Worm (Caenorhabditis elegans) whole organism, mixed stage, embryonic: ENCODE data around the gene C07A12.18.
A peak's percentile ranks its signal among the peaks of the same experiment; 100 is the strongest.

ENCODE experiments used
- M03D4.4 ChIP-seq: sonication (generic microtip); optimal IDR thresholded peaks from 2 replicates; lab custom pipeline; 2017; ENCODE audit warnings: mild to moderate bottlenecking, missing genetic modification characterization, missing compliant biosample characterization
- bed-3 ChIP-seq: fragments of 200-800 bp; sonication (Bioruptor generic); optimal IDR thresholded peaks from 3 replicates; lab custom pipeline; 2018; ENCODE audit warnings: mild to moderate bottlenecking, missing genetic modification characterization, moderate library complexity, missing compliant biosample characterization
- ceh-39 ChIP-seq: fragments of 150-350 bp; optimal IDR thresholded peaks from 2 replicates; lab custom pipeline; 2014; ENCODE audit warnings: missing biosample characterization, missing genetic modification characterization
- ceh-43 ChIP-seq: fragments of 200-800 bp; sonication (Bioruptor generic); optimal IDR thresholded peaks from 2 replicates; lab custom pipeline; 2018; ENCODE audit warnings: mild to moderate bottlenecking, missing genetic modification characterization, moderate library complexity, missing compliant biosample characterization
- ceh-83 ChIP-seq: fragments of 200-800 bp; sonication (Bioruptor generic); optimal IDR thresholded peaks from 2 replicates; lab custom pipeline; 2018; ENCODE audit warnings: mild to moderate bottlenecking, missing genetic modification characterization, missing compliant biosample characterization
- ces-1 ChIP-seq: fragments of 150-350 bp; optimal IDR thresholded peaks from 2 replicates; lab custom pipeline; 2014; ENCODE audit warnings: missing biosample characterization, missing genetic modification reagents, missing genetic modification characterization
- cnd-1 ChIP-seq: fragments of 200-800 bp; sonication (Bioruptor generic); optimal IDR thresholded peaks from 2 replicates; lab custom pipeline; 2018; ENCODE audit warnings: mild to moderate bottlenecking, missing genetic modification characterization, missing compliant biosample characterization
- drap-1 ChIP-seq: fragments of 200-800 bp; sonication (Bioruptor generic); optimal IDR thresholded peaks from 3 replicates; lab custom pipeline; 2018; ENCODE audit warnings: mild to moderate bottlenecking, missing genetic modification characterization, missing compliant biosample characterization
- elt-1 ChIP-seq: sonication (generic microtip); optimal IDR thresholded peaks from 2 replicates; lab custom pipeline; 2017; ENCODE audit warnings: missing genetic modification characterization, mild to moderate bottlenecking, missing compliant biosample characterization, antibody characterized with exemption, moderate library complexity, borderline replicate concordance; ENCODE audit not compliant: insufficient read depth
- elt-3 ChIP-seq: fragments of 150-350 bp; optimal IDR thresholded peaks from 2 replicates; lab custom pipeline; 2014; ENCODE audit warnings: missing biosample characterization, missing genetic modification characterization
- flh-1 ChIP-seq: fragments of 200-800 bp; sonication (Bioruptor generic); optimal IDR thresholded peaks from 2 replicates; lab custom pipeline; 2018; ENCODE audit warnings: mild to moderate bottlenecking, missing genetic modification characterization, moderate library complexity, missing compliant biosample characterization
- ham-2 ChIP-seq: fragments of 200-800 bp; sonication (Bioruptor generic); optimal IDR thresholded peaks from 2 replicates; lab custom pipeline; 2018; ENCODE audit warnings: mild to moderate bottlenecking, missing genetic modification characterization, missing compliant biosample characterization
- hlh-1 ChIP-seq: fragments of 150-350 bp; optimal IDR thresholded peaks from 2 replicates; lab custom pipeline; 2014; ENCODE audit warnings: missing biosample characterization, missing genetic modification reagents, missing genetic modification characterization
- lin-13 ChIP-seq: fragments of 150-350 bp; optimal IDR thresholded peaks from 2 replicates; lab custom pipeline; 2014; ENCODE audit warnings: missing biosample characterization, missing genetic modification characterization
- lin-32 ChIP-seq: fragments of 200-800 bp; sonication (Bioruptor generic); optimal IDR thresholded peaks from 2 replicates; lab custom pipeline; 2018; ENCODE audit warnings: mild to moderate bottlenecking, missing genetic modification characterization, missing compliant biosample characterization
- lsy-2 ChIP-seq: fragments of 150-350 bp; optimal IDR thresholded peaks from 2 replicates; lab custom pipeline; 2014; ENCODE audit warnings: missing biosample characterization, missing genetic modification characterization
- mab-5 ChIP-seq: fragments of 150-350 bp; optimal IDR thresholded peaks from 2 replicates; lab custom pipeline; 2014; ENCODE audit warnings: missing biosample characterization, missing genetic modification characterization
- mep-1 ChIP-seq: fragments of 150-350 bp; optimal IDR thresholded peaks from 2 replicates; lab custom pipeline; 2017; ENCODE audit warnings: missing biosample characterization, missing genetic modification reagents, missing genetic modification characterization, inconsistent platforms
- mls-2 ChIP-seq: sonication (generic microtip); optimal IDR thresholded peaks from 2 replicates; lab custom pipeline; 2016; ENCODE audit warnings: mild to moderate bottlenecking, missing genetic modification characterization, moderate library complexity, missing compliant biosample characterization
- nhr-12 ChIP-seq: fragments of 150-350 bp; optimal IDR thresholded peaks from 2 replicates; lab custom pipeline; 2014; ENCODE audit warnings: missing biosample characterization, missing genetic modification characterization
- nhr-2 ChIP-seq: fragments of 150-350 bp; optimal IDR thresholded peaks from 2 replicates; lab custom pipeline; 2014; ENCODE audit warnings: missing biosample characterization, missing genetic modification characterization
- nhr-237 ChIP-seq: fragments of 150-350 bp; optimal IDR thresholded peaks from 2 replicates; lab custom pipeline; 2014; ENCODE audit warnings: missing biosample characterization, missing genetic modification characterization
- nhr-28 ChIP-seq: fragments of 150-350 bp; optimal IDR thresholded peaks from 2 replicates; lab custom pipeline; 2014; ENCODE audit warnings: missing biosample characterization, missing genetic modification characterization
- nhr-76 ChIP-seq: sonication (generic microtip); optimal IDR thresholded peaks from 2 replicates; lab custom pipeline; 2017; ENCODE audit warnings: missing biosample characterization, missing genetic modification characterization
- pha-4 ChIP-seq: fragments of 150-350 bp; optimal IDR thresholded peaks from 2 replicates; lab custom pipeline; 2018; ENCODE audit warnings: missing biosample characterization, missing genetic modification reagents, missing genetic modification characterization
- sem-2 ChIP-seq: fragments of 200-800 bp; sonication (Bioruptor generic); optimal IDR thresholded peaks from 2 replicates; lab custom pipeline; 2018; ENCODE audit warnings: mild to moderate bottlenecking, missing genetic modification characterization, missing compliant biosample characterization
- snpc-4 ChIP-seq: fragments of 150-350 bp; optimal IDR thresholded peaks from 2 replicates; lab custom pipeline; 2014; ENCODE audit warnings: missing biosample characterization, missing genetic modification characterization
- sptf-1 ChIP-seq: sonication (generic microtip); optimal IDR thresholded peaks from 2 replicates; lab custom pipeline; 2017; ENCODE audit warnings: mild to moderate bottlenecking, missing genetic modification characterization, moderate library complexity, missing compliant biosample characterization
- tbx-8 ChIP-seq: fragments of 200-800 bp; sonication (Bioruptor generic); optimal IDR thresholded peaks from 2 replicates; lab custom pipeline; 2018; ENCODE audit warnings: mild to moderate bottlenecking, missing genetic modification characterization, moderate library complexity, missing compliant biosample characterization
- unc-120 ChIP-seq: sonication (generic microtip); optimal IDR thresholded peaks from 2 replicates; lab custom pipeline; 2017; ENCODE audit warnings: missing genetic modification characterization, missing compliant biosample characterization; ENCODE audit not compliant: poor library complexity, severe bottlenecking
- unc-39 ChIP-seq: fragments of 150-350 bp; optimal IDR thresholded peaks from 2 replicates; lab custom pipeline; 2014; ENCODE audit warnings: missing biosample characterization, missing genetic modification characterization
- unc-62 ChIP-seq: fragments of 150-350 bp; optimal IDR thresholded peaks from 2 replicates; lab custom pipeline; 2014; ENCODE audit warnings: missing biosample characterization, missing genetic modification reagents, missing genetic modification characterization

C07A12.18 gene

DNA sequence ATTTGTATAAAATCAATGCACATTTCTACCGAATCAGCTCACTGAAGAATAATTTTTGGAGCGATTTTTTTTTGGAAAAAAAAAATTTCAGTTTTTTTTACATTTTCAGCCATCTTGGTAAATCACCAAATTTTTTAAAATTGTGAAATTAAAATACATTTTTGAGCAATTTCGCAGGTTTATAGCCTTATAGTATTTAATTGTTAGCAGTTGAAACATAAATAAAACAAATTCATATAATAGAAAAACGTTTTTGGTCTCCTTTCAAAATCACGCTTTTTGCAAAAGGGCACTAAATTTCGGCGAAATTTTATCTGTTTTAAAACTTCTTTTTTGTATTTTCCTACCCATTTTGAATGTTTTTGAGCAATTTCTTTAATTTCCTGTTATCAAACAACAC, 28.9 kb upstream of the C07A12.18 start:
- TF ChIP-seq hlh-1 (tag; lab: Kevin White, UChicago) (no peak), ceh-43 (no peak), bed-3 (GFP tag; lab: Kevin White, UChicago) (no peak), lin-13 (tag; lab: Kevin White, UChicago) (no peak), unc-120 (no peak)

DNA sequence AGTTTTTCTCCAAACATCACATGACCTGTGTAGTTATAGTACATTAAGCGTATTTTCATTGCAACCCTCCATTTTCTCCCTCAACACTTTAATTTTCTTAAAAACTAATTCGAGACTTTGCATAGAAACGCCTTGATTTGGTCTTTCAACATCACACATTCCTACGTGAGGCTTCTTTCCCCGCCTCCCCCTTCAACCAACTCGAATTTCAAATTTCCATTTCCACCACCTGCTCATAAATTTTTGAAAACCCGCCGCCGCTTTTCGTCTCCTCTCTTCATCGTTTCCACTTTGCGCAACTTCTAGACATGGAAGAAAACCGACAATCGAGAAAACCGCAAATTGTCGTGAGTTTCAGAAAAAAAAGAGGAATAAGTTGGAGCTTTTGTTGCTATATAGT, 28.2 kb upstream of the C07A12.18 start, which contains the start of gene C05E11.3:
C05E11.3 (plus strand) TSS at position 301 of the 400 bp plus-strand sequence.
- TF ChIP-seq hlh-1 (tag; lab: Kevin White, UChicago) (no peak), sem-2 (GFP tag; lab: Kevin White, UChicago) (no peak), elt-1 (tag; lab: Kevin White, UChicago) (no peak), pha-4 (tag; lab: Kevin White, UChicago) (no peak), nhr-76 (tag; lab: Kevin White, UChicago) (no peak), tbx-8 (no peak), M03D4.4 (tag; lab: Kevin White, UChicago) (no peak), mep-1 (tag; lab: Kevin White, UChicago) (no peak), cnd-1 (tag; lab: Kevin White, UChicago) (no peak), ceh-83 (GFP tag; lab: Kevin White, UChicago) (no peak), lin-32 (GFP tag; lab: Kevin White, UChicago) (no peak), lsy-2 (no peak), elt-3 (tag; lab: Kevin White, UChicago) (no peak), nhr-2 (no peak), ham-2 (GFP tag; lab: Kevin White, UChicago) (no peak), nhr-12 (no peak), lin-13 (tag; lab: Kevin White, UChicago) (no peak), mls-2 (tag; lab: Kevin White, UChicago) (no peak), ceh-43 (no peak), ceh-39 (tag; lab: Kevin White, UChicago) (no peak)

DNA sequence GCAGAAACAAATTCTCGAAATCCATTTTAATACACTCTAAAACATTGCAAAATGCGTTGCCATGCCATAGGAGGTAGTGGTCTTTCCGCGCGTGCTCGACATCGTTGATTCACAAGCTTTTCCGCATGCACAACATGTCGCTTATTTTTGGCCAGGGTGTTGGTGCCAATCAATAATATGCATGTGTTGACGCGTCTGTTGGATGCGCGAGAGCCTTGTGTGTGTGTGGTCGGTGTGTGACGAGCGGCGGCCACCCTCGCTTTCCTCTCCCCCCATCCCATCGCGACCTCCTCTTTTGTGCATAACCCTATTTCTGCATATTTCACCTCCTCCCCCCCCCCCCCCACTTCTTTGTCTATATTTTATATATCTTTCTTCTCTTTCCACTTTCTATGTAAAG, 26.6 kb upstream of the C07A12.18 start:
- TF ChIP-seq mls-2 (tag; lab: Kevin White, UChicago): peak; percentile 71
- no peak for TF ChIP-seq elt-3 (tag; lab: Kevin White, UChicago)
- TF ChIP-seq cnd-1 (tag; lab: Kevin White, UChicago): peak; percentile 52
- peak; percentile 17 for TF ChIP-seq drap-1 (GFP tag; lab: Kevin White, UChicago)
- TF ChIP-seq nhr-12: no peak
- TF ChIP-seq ces-1 (GFP tag; lab: Kevin White, UChicago): peak; percentile 37
- peak; percentile 69 for TF ChIP-seq sptf-1
- no peak for TF ChIP-seq snpc-4

DNA sequence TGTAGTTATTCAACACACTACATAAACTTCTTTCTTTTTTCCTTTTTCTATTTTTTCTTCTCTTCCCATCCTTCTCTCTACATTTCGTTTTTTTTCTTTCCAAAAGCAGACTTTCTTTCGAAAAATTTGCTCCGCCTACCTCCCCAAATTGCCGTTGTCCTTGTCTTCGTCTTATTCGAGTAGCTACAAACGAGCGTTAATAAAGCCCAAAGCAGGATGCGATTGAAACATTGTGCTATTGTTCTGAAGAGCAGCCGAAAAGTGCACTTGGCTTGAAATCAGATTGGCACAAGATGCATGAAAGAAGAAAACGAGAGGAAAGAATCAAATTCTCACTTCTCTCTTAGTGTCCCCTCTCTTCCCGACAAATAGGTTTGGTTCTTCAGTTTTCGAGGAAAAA, 25.2 kb upstream of the C07A12.18 start:
- TF ChIP-seq ces-1 (GFP tag; lab: Kevin White, UChicago): peak; percentile 68
- no peak for TF ChIP-seq M03D4.4 (tag; lab: Kevin White, UChicago)
- TF ChIP-seq, all 35 proteins: peak for 1

DNA sequence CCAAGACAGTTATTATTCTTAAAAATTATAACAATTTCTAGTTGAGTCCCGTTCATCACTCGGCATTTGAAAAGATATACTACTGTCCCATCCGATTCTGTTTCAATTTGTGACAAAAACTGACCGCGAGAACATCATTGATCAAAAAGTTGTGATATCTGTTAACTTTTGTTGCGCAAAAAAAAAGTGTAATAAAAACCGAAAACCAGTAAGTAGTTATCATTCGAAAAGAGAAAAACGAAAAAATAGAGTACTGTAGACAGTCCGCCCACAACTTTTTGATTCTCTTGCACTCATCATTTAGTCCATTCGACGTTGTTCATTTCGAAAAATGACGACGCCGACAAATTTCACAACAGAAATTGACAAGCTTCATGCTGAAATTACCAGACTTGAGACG, 21.4 kb upstream of the C07A12.18 start, which contains the start of gene amt-1:
amt-1 (plus strand) TSS at position 301 of the 400 bp plus-strand sequence.
- no peak for TF ChIP-seq ham-2 (GFP tag; lab: Kevin White, UChicago)
- TF ChIP-seq drap-1 (GFP tag; lab: Kevin White, UChicago): no peak
- TF ChIP-seq M03D4.4 (tag; lab: Kevin White, UChicago): no peak
- no peak for TF ChIP-seq mep-1 (tag; lab: Kevin White, UChicago)
- no peak for TF ChIP-seq unc-62 (GFP tag; lab: Kevin White, UChicago)
- no peak for TF ChIP-seq nhr-28
- no peak for TF ChIP-seq mls-2 (tag; lab: Kevin White, UChicago)

DNA sequence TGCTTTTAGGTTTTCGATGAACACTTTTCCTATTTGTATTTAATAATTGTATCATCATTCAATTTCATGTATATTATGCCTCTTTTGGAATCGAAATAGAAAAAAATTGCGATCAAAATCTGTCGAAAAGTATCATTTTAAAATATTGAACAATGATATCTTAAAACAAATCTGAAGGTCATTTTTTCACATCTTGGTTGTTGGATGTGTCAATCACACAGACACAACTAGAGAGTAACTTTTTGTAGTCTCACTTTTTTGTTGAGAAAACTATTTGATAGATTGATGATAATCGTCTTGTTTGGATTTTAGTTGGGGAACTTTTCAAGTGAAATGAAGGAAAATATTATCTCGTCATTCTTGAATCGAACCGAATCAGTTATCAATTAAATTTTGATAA, 19.6 kb upstream of the C07A12.18 start:
- TF ChIP-seq mab-5 (no peak), drap-1 (GFP tag; lab: Kevin White, UChicago) (no peak), unc-39 (no peak), unc-62 (GFP tag; lab: Kevin White, UChicago) (no peak), nhr-237 (no peak), flh-1 (no peak), tbx-8 (no peak), lin-13 (tag; lab: Kevin White, UChicago) (no peak), elt-1 (tag; lab: Kevin White, UChicago) (no peak), nhr-28 (no peak), nhr-2 (no peak), mls-2 (tag; lab: Kevin White, UChicago) (no peak), bed-3 (GFP tag; lab: Kevin White, UChicago) (no peak), ham-2 (GFP tag; lab: Kevin White, UChicago) (no peak), hlh-1 (tag; lab: Kevin White, UChicago) (no peak), M03D4.4 (tag; lab: Kevin White, UChicago) (no peak)
- TF ChIP-seq, all 35 proteins: peak for 0
